Worm (Caenorhabditis elegans) whole organism, late embryonic: Measurements from ENCODE around the gene bed-2.
A peak's percentile ranks its signal among the peaks of the same experiment; 100 is the strongest.

ENCODE experiments used
- C08G9.2 ChIP-seq: sonication (generic microtip); optimal IDR thresholded peaks from 2 replicates; lab custom pipeline; 2016; ENCODE audit warnings: mild to moderate bottlenecking, missing genetic modification characterization, moderate library complexity, missing compliant biosample characterization
- K02D7.2 ChIP-seq: sonication (generic microtip); optimal IDR thresholded peaks from 2 replicates; lab custom pipeline; 2017; ENCODE audit warnings: mild to moderate bottlenecking, missing genetic modification characterization, missing compliant biosample characterization
- K09A11.1 ChIP-seq: sonication (generic microtip); optimal IDR thresholded peaks from 2 replicates; lab custom pipeline; 2017; ENCODE audit warnings: antibody characterized with exemption, mild to moderate bottlenecking, missing genetic modification characterization, missing compliant biosample characterization; ENCODE audit not compliant: insufficient read depth
- ceh-14 ChIP-seq: sonication (generic microtip); optimal IDR thresholded peaks from 2 replicates; lab custom pipeline; 2016; ENCODE audit warnings: missing genotype, missing genetic modification characterization, missing compliant biosample characterization
- ceh-18 ChIP-seq: sonication (generic microtip); optimal IDR thresholded peaks from 2 replicates; lab custom pipeline; 2016; ENCODE audit warnings: missing genetic modification characterization, missing compliant biosample characterization
- ceh-19 ChIP-seq: fragments of 200-800 bp; sonication (Bioruptor generic); optimal IDR thresholded peaks from 2 replicates; lab custom pipeline; 2018; ENCODE audit warnings: mild to moderate bottlenecking, missing genetic modification characterization, missing compliant biosample characterization
- ceh-31 ChIP-seq: sonication (generic microtip); optimal IDR thresholded peaks from 2 replicates; lab custom pipeline; 2016; ENCODE audit warnings: missing genetic modification characterization, missing compliant biosample characterization
- ceh-34 ChIP-seq: sonication (generic microtip); optimal IDR thresholded peaks from 2 replicates; lab custom pipeline; 2016; ENCODE audit warnings: mild to moderate bottlenecking, missing genetic modification characterization, missing compliant biosample characterization
- ceh-48 ChIP-seq: sonication (generic microtip); optimal IDR thresholded peaks from 2 replicates; lab custom pipeline; 2016; ENCODE audit warnings: missing genetic modification characterization, inconsistent platforms, missing compliant biosample characterization
- dve-1 ChIP-seq: sonication (generic microtip); optimal IDR thresholded peaks from 2 replicates; lab custom pipeline; 2017; ENCODE audit warnings: antibody characterized with exemption, mild to moderate bottlenecking, missing genetic modification characterization, missing compliant biosample characterization
- elt-2 ChIP-seq: sonication (generic microtip); optimal IDR thresholded peaks from 2 replicates; lab custom pipeline; 2016; ENCODE audit warnings: missing genetic modification reagents, missing genetic modification characterization, missing compliant biosample characterization
- eyg-1 ChIP-seq: sonication (generic microtip); optimal IDR thresholded peaks from 2 replicates; lab custom pipeline; 2016; ENCODE audit warnings: missing genotype, missing genetic modification characterization, missing compliant biosample characterization
- fax-1 ChIP-seq: sonication (generic microtip); optimal IDR thresholded peaks from 2 replicates; lab custom pipeline; 2016; ENCODE audit warnings: missing genotype, missing genetic modification characterization, missing compliant biosample characterization
- hlh-30 ChIP-seq: sonication (generic microtip); optimal IDR thresholded peaks from 2 replicates; lab custom pipeline; 2017; ENCODE audit warnings: antibody characterized with exemption, missing genetic modification characterization, missing compliant biosample characterization; ENCODE audit not compliant: insufficient read depth
- hlh-6 ChIP-seq: sonication (generic microtip); optimal IDR thresholded peaks from 2 replicates; lab custom pipeline; 2016; ENCODE audit warnings: missing genotype, missing genetic modification characterization, missing compliant biosample characterization
- lin-11 ChIP-seq: fragments of 200-800 bp; sonication (Bioruptor generic); optimal IDR thresholded peaks from 2 replicates; lab custom pipeline; 2018; ENCODE audit warnings: mild to moderate bottlenecking, missing genetic modification characterization, missing compliant biosample characterization
- madf-2 ChIP-seq: sonication (generic microtip); optimal IDR thresholded peaks from 2 replicates; lab custom pipeline; 2017; ENCODE audit warnings: missing genetic modification characterization, missing compliant biosample characterization
- mec-3 ChIP-seq: sonication (generic microtip); optimal IDR thresholded peaks from 2 replicates; lab custom pipeline; 2016; ENCODE audit warnings: borderline replicate concordance, missing genetic modification characterization, missing compliant biosample characterization
- nfya-1 ChIP-seq: sonication (generic microtip); optimal IDR thresholded peaks from 2 replicates; lab custom pipeline; 2017; ENCODE audit warnings: missing genetic modification characterization, mild to moderate bottlenecking, missing compliant biosample characterization, antibody characterized with exemption, moderate library complexity
- nhr-11 ChIP-seq: fragments of 150-350 bp; optimal IDR thresholded peaks from 2 replicates; lab custom pipeline; 2014; ENCODE audit warnings: missing biosample characterization, missing genetic modification characterization
- odd-2 ChIP-seq: sonication (generic microtip); optimal IDR thresholded peaks from 2 replicates; lab custom pipeline; 2017; ENCODE audit warnings: antibody characterized with exemption, mild to moderate bottlenecking, missing genetic modification characterization, missing compliant biosample characterization
- pax-1 ChIP-seq: fragments of 150-350 bp; optimal IDR thresholded peaks from 2 replicates; lab custom pipeline; 2014; ENCODE audit warnings: missing biosample characterization, missing genetic modification characterization
- pha-2 ChIP-seq: sonication (generic microtip); optimal IDR thresholded peaks from 2 replicates; lab custom pipeline; 2017; ENCODE audit warnings: mild to moderate bottlenecking, missing genetic modification characterization, missing compliant biosample characterization
- pha-4 ChIP-seq: fragments of 150-350 bp; optimal IDR thresholded peaks from 2 replicates; lab custom pipeline; 2018; ENCODE audit warnings: missing biosample characterization, missing genetic modification reagents, missing genetic modification characterization
- pqm-1 ChIP-seq: sonication (generic microtip); optimal IDR thresholded peaks from 2 replicates; lab custom pipeline; 2016; ENCODE audit warnings: missing genetic modification characterization, missing compliant biosample characterization
- pros-1 ChIP-seq: fragments of 150-350 bp; optimal IDR thresholded peaks from 2 replicates; lab custom pipeline; 2014; ENCODE audit warnings: missing biosample characterization, missing genetic modification reagents, missing genetic modification characterization
- ref-2 ChIP-seq: sonication (generic microtip); optimal IDR thresholded peaks from 2 replicates; lab custom pipeline; 2016; ENCODE audit warnings: missing genetic modification characterization, missing compliant biosample characterization
- sox-4 ChIP-seq: sonication (generic microtip); optimal IDR thresholded peaks from 2 replicates; lab custom pipeline; 2017; ENCODE audit warnings: mild to moderate bottlenecking, missing genetic modification characterization, inconsistent platforms, missing compliant biosample characterization
- syd-9 ChIP-seq: sonication (generic microtip); optimal IDR thresholded peaks from 2 replicates; lab custom pipeline; 2016; ENCODE audit warnings: mild to moderate bottlenecking, missing genetic modification characterization, moderate library complexity, missing compliant biosample characterization
- tbx-2 ChIP-seq: sonication (generic microtip); optimal IDR thresholded peaks from 2 replicates; lab custom pipeline; 2016; ENCODE audit warnings: missing genetic modification characterization, missing compliant biosample characterization
- tbx-7 ChIP-seq: sonication (generic microtip); optimal IDR thresholded peaks from 2 replicates; lab custom pipeline; 2016; ENCODE audit warnings: missing genotype, missing genetic modification characterization, missing compliant biosample characterization
- unc-3 ChIP-seq, 2 experiments: fragments of 200-800 bp in 1 of 2; sonication (Bioruptor generic) in 1 of 2; sonication (generic microtip) in 1 of 2; conservative IDR thresholded peaks in 1 of 2; optimal IDR thresholded peaks in 1 of 2; 2 replicates each; pipeline versions ENCODE4 v1.3.6 to Lab custom; 2016 to 2022; ENCODE audit warnings: missing compliant biosample characterization in 2 of 2, missing genetic modification characterization in 2 of 2, missing genetic modification reagents in 1 of 2
- unc-42 ChIP-seq: sonication (generic microtip); optimal IDR thresholded peaks from 2 replicates; lab custom pipeline; 2016; ENCODE audit warnings: missing genotype, missing genetic modification characterization, missing compliant biosample characterization
- unc-55 ChIP-seq: sonication (generic microtip); optimal IDR thresholded peaks from 2 replicates; lab custom pipeline; 2017; ENCODE audit warnings: missing biosample characterization, missing genetic modification reagents, missing genetic modification characterization

bed-2 gene

ce11 chrIII:11471336-11471735 is 728 bp upstream of the bed-2 start:
- TF ChIP-seq tbx-7 (tag; lab: Kevin White, UChicago): no peak
- TF ChIP-seq mec-3 (tag; lab: Kevin White, UChicago): no peak
- TF ChIP-seq dve-1 (tag; lab: Kevin White, UChicago): no peak
- no peak for TF ChIP-seq syd-9 (tag; lab: Kevin White, UChicago)
- TF ChIP-seq pqm-1: no peak
- TF ChIP-seq eyg-1 (tag; lab: Kevin White, UChicago): no peak
- TF ChIP-seq, all 69 proteins: peak for 0

ce11 chrIII:11467631-11468481 is 2.8 kb downstream of the bed-2 start:
- TF ChIP-seq nhr-11 (tag; lab: Kevin White, UChicago) (no peak), ref-2 (tag; lab: Kevin White, UChicago) (peak; percentile 30), madf-2 (no peak), ceh-18 (no peak), odd-2 (tag; lab: Kevin White, UChicago) (no peak), pros-1 (tag; lab: Kevin White, UChicago) (no peak), K02D7.2 (tag; lab: Kevin White, UChicago) (peak; percentile 4), fax-1 (tag; lab: Kevin White, UChicago) (no peak), tbx-2 (no peak), K09A11.1 (no peak), unc-3 (GFP tag; conservative IDR thresholded peaks at IDR 0.05; lab: Robert Waterston, UW) (no peak), unc-3 (tag; optimal IDR thresholded peaks at IDR 0.05; lab: Kevin White, UChicago) (no peak), ceh-31 (tag; lab: Kevin White, UChicago) (no peak), lin-11 (tag; lab: Kevin White, UChicago) (no peak), pha-2 (tag; lab: Kevin White, UChicago) (peak; percentile 2), ceh-34 (tag; lab: Kevin White, UChicago) (peak; percentile 44), ceh-14 (tag; lab: Kevin White, UChicago) (no peak), nfya-1 (tag; lab: Kevin White, UChicago) (peak; percentile 1), ceh-19 (GFP tag; lab: Kevin White, UChicago) (peak; percentile 32)
- TF ChIP-seq, all 69 proteins: peak for 6

ce11 chrIII:11466420-11467188 is 4.0 kb downstream of the bed-2 start:
- no peak for TF ChIP-seq pax-1 (tag; lab: Kevin White, UChicago)
- peak; percentile 52 for TF ChIP-seq nfya-1 (tag; lab: Kevin White, UChicago)
- TF ChIP-seq hlh-30: peak; percentile 75
- peak; percentile 64 for TF ChIP-seq ceh-48 (tag; lab: Kevin White, UChicago)
- TF ChIP-seq hlh-6 (tag; lab: Kevin White, UChicago): peak; percentile 49
- no peak for TF ChIP-seq pha-4 (tag; lab: Kevin White, UChicago)
- TF ChIP-seq sox-4 (tag; lab: Kevin White, UChicago): no peak
- peak; percentile 26 for TF ChIP-seq ref-2 (tag; lab: Kevin White, UChicago)
- TF ChIP-seq tbx-2: peak; percentile 50
- TF ChIP-seq C08G9.2: peak; percentile 3
- TF ChIP-seq ceh-31 (tag; lab: Kevin White, UChicago): peak; percentile 34
- peak; percentile 57 for TF ChIP-seq ceh-34 (tag; lab: Kevin White, UChicago)
- TF ChIP-seq, all 69 proteins: peak for 9

- TF ChIP-seq hlh-30: no peak
- TF ChIP-seq elt-2: peak; percentile 93
- TF ChIP-seq unc-42 (tag; lab: Kevin White, UChicago): no peak
- no peak for TF ChIP-seq unc-55 (GFP tag; lab: Kevin White, UChicago)
- no peak for TF ChIP-seq nfya-1 (tag; lab: Kevin White, UChicago)
- no peak for TF ChIP-seq ceh-34 (tag; lab: Kevin White, UChicago)
- no peak for TF ChIP-seq K02D7.2 (tag; lab: Kevin White, UChicago)
- TF ChIP-seq ref-2 (tag; lab: Kevin White, UChicago): peak; percentile 27
Measured at ce11 chrIII:11465394-11465948, 5.1 kb downstream of the bed-2 start.
